Worm (Caenorhabditis elegans): ENCODE data around the gene grl-10.

DNA sequence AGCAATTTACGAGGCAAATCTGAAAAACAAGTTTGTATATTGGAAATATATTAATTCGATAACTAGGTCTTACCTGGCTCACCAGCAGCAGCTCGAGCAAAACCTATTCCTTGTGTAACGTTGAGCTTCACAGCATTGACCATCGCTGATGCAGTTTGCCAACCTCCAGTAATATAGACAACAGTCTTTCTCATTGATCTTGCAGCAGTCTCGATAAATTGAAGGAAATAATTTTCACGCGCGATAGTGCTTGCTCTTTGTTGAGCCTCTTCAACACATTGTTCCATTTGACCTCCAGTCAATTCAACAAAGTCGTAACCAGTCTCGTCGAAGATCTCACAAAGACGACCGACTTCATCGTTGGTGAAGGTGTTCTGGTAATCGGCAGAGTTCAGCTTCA is 36.2 kb downstream of the grl-10 start:
- TF ChIP-seq him-1 (tag; optimal IDR thresholded peaks at IDR 0.05) (no peak), cebp-2 (GFP tag; IDR thresholded peaks at IDR 0.05) (no peak), ekl-4 (GFP tag; IDR thresholded peaks at IDR 0.05) (no peak), ztf-6 (GFP tag; IDR thresholded peaks at IDR 0.05) (no peak), ama-1 (optimal IDR thresholded peaks at IDR 0.05) (no peak), ama-1 (GFP tag; optimal IDR thresholded peaks at IDR 0.05) (no peak), ceh-100 (GFP tag; IDR thresholded peaks at IDR 0.05) (no peak), dox-1 (GFP tag; IDR thresholded peaks at IDR 0.05) (no peak)
